Fruit fly (Drosophila melanogaster) Kc167 (cell line): ENCODE results near the gene CG9839.

Source experiments
- Myc ChIP-seq: fragments of >200 bp; optimal IDR thresholded peaks from 2 replicates; lab custom pipeline; 2017; ENCODE audit warnings: missing external identifiers
- Sin3A ChIP-seq: fragments of >200 bp; optimal IDR thresholded peaks from 2 replicates; lab custom pipeline; 2018; ENCODE audit warnings: missing external identifiers
- h ChIP-seq: fragments of >200 bp; optimal IDR thresholded peaks from 3 replicates; lab custom pipeline; 2018; ENCODE audit warnings: missing external identifiers
- psq ChIP-seq: fragments of >200 bp; optimal IDR thresholded peaks from 2 replicates; lab custom pipeline; 2017; ENCODE audit warnings: missing external identifiers
- ttk ChIP-seq: sonication (Bioruptor generic); optimal IDR thresholded peaks from 2 replicates; lab custom pipeline; 2017; ENCODE audit warnings: missing external identifiers

dm6 chr3R:8811323-8811936 is 5.8 kb upstream of the CG9839 start:
- TF ChIP-seq h (lab: Kevin White, UChicago) (no peak), ttk (no peak), Myc (lab: Kevin White, UChicago) (no peak), Sin3A (no peak), psq (lab: Kevin White, UChicago) (no peak)
